Fruit fly (Drosophila melanogaster) whole organism, embryonic: ENCODE measurements around the gene CG14000.

Experiments
- B-H2 ChIP-seq: fragments of 200-800 bp; sonication (Bioruptor generic); optimal IDR thresholded peaks from 2 replicates; lab custom pipeline; 2018; ENCODE audit warnings: missing biosample characterization, mild to moderate bottlenecking, missing genetic modification characterization
- CG10209 ChIP-seq: fragments of 200-800 bp; sonication (Bioruptor generic); optimal IDR thresholded peaks from 3 replicates; lab custom pipeline; 2017; ENCODE audit warnings: missing biosample characterization, mild to moderate bottlenecking, missing genetic modification characterization, missing genetic modification reagents
- CG10321 ChIP-seq: fragments of 200-800 bp; sonication (Bioruptor generic); IDR thresholded peaks from 2 replicates; pipeline ENCODE4 v1.3.6; 2022; ENCODE audit warnings: missing biosample characterization, missing genetic modification characterization
- CG10565 ChIP-seq: fragments of 200-800 bp; sonication (Bioruptor generic); optimal IDR thresholded peaks from 3 replicates; lab custom pipeline; 2016; ENCODE audit warnings: missing biosample characterization, mild to moderate bottlenecking, missing genetic modification characterization
- CG11456 ChIP-seq: fragments of 200-800 bp; sonication (Bioruptor generic); IDR thresholded peaks from 3 replicates; pipeline ENCODE4 v1.3.6; 2022; ENCODE audit warnings: missing biosample characterization, missing genetic modification characterization
- CG13624 ChIP-seq: fragments of 200-800 bp; sonication (Bioruptor generic); optimal IDR thresholded peaks from 2 replicates; lab custom pipeline; 2016; ENCODE audit warnings: missing biosample characterization, missing genetic modification characterization
- CG15514 ChIP-seq: fragments of 200-800 bp; sonication (Bioruptor generic); optimal IDR thresholded peaks from 3 replicates; lab custom pipeline; 2017; ENCODE audit warnings: missing biosample characterization, missing genetic modification characterization, mild to moderate bottlenecking, moderate library complexity, missing genetic modification reagents
- CG30020 ChIP-seq: fragments of 200-800 bp; optimal IDR thresholded peaks from 2 replicates; lab custom pipeline; 2019; ENCODE audit warnings: missing biosample characterization, mild to moderate bottlenecking, missing genetic modification characterization, moderate library complexity
- CG4617 ChIP-seq: fragments of 200-800 bp; sonication (Bioruptor generic); optimal IDR thresholded peaks from 3 replicates; lab custom pipeline; 2016; ENCODE audit warnings: missing biosample characterization, missing genetic modification characterization, borderline replicate concordance
- D ChIP-seq, 2 experiments: fragments of 200-800 bp in 1 of 2; fragments of >200 bp in 1 of 2; sonication (Bioruptor generic) in 1 of 2; optimal IDR thresholded peaks; 2 replicates in 1 of 2; 3 replicates in 1 of 2; lab custom pipeline; 2017; ENCODE audit warnings: mild to moderate bottlenecking in 1 of 2, missing biosample characterization in 1 of 2, missing genetic modification characterization in 1 of 2, missing genetic modification reagents in 1 of 2
- Dip2 ChIP-seq: fragments of 200-800 bp; sonication (Bioruptor generic); IDR thresholded peaks from 2 replicates; pipeline ENCODE4 v1.3.6; 2022; ENCODE audit warnings: missing biosample characterization, missing genetic modification characterization
- ERR ChIP-seq: fragments of 200-800 bp; sonication (Bioruptor generic); optimal IDR thresholded peaks from 2 replicates; lab custom pipeline; 2016; ENCODE audit warnings: missing biosample characterization, missing genetic modification characterization
- Ets65A ChIP-seq: fragments of 200-800 bp; sonication (Bioruptor generic); peaks from one replicate; lab custom pipeline; 2016; ENCODE audit warnings: missing biosample characterization, missing genetic modification characterization
- Hey ChIP-seq: fragments of 200-800 bp; sonication (Bioruptor generic); optimal IDR thresholded peaks from 3 replicates; lab custom pipeline; 2018; ENCODE audit warnings: missing biosample characterization, mild to moderate bottlenecking, missing genetic modification characterization
- Kr ChIP-seq: fragments of 200-800 bp; sonication (Bioruptor generic); optimal IDR thresholded peaks from 2 replicates; lab custom pipeline; 2017; ENCODE audit warnings: missing biosample characterization, mild to moderate bottlenecking, missing genetic modification characterization
- Lpt ChIP-seq: fragments of >200 bp; optimal IDR thresholded peaks from 2 replicates; lab custom pipeline; 2018; ENCODE audit warnings: missing biosample characterization, missing genetic modification characterization
- Med ChIP-seq: fragments of 200-800 bp; sonication (Bioruptor generic); peaks from one replicate; lab custom pipeline; 2016; ENCODE audit warnings: missing biosample characterization, missing genetic modification characterization, mild to moderate bottlenecking, inconsistent platforms, moderate library complexity
- Mrtf ChIP-seq: fragments of 200-800 bp; sonication (Bioruptor generic); IDR thresholded peaks from 3 replicates; pipeline ENCODE4 v1.3.6; 2022; ENCODE audit warnings: missing biosample characterization, missing genetic modification characterization
- Nf-YA ChIP-seq: fragments of 200-800 bp; sonication (Bioruptor generic); IDR thresholded peaks from 2 replicates; pipeline ENCODE4 v1.3.6; 2022; ENCODE audit warnings: missing biosample characterization, missing genetic modification characterization
- Nf-YB ChIP-seq: fragments of 200-800 bp; sonication (Bioruptor generic); optimal IDR thresholded peaks from 3 replicates; lab custom pipeline; 2019; ENCODE audit warnings: missing biosample characterization, mild to moderate bottlenecking, missing genetic modification characterization, moderate library complexity
- Nf-YC ChIP-seq: fragments of 200-800 bp; optimal IDR thresholded peaks from 3 replicates; lab custom pipeline; 2019; ENCODE audit warnings: missing biosample characterization, mild to moderate bottlenecking, missing genetic modification characterization, moderate library complexity
- Opbp ChIP-seq: fragments of 200-800 bp; sonication (Bioruptor generic); IDR thresholded peaks from 3 replicates; pipeline ENCODE4 v1.3.6; 2022; ENCODE audit warnings: missing biosample characterization, missing genetic modification characterization; ENCODE audit not compliant: partially characterized antibody
- PHDP ChIP-seq: fragments of 200-800 bp; sonication (Bioruptor generic); optimal IDR thresholded peaks from 3 replicates; lab custom pipeline; 2018; ENCODE audit warnings: missing biosample characterization, mild to moderate bottlenecking, missing genetic modification characterization, moderate library complexity
- Poxn ChIP-seq: fragments of 200-800 bp; sonication (Bioruptor generic); IDR thresholded peaks from 2 replicates; pipeline ENCODE4 v1.3.6; 2022; ENCODE audit warnings: missing biosample characterization, missing genetic modification characterization
- Tbp ChIP-seq: fragments of >200 bp; optimal IDR thresholded peaks from 2 replicates; lab custom pipeline; 2018; ENCODE audit warnings: missing biosample characterization, missing genetic modification characterization
- Trl ChIP-seq, 3 experiments: fragments of >200 bp in 2 of 3; fragments of 200-800 bp in 1 of 3; sonication (Bioruptor generic) in 1 of 3; optimal IDR thresholded peaks; 2 replicates in 1 of 3; 3 replicates in 2 of 3; lab custom pipeline; 2016 to 2017; ENCODE audit warnings: missing biosample characterization in 1 of 3, missing genetic modification characterization in 1 of 3
- ap ChIP-seq: fragments of 200-800 bp; sonication (Bioruptor generic); IDR thresholded peaks from 2 replicates; pipeline ENCODE4 v1.3.6; 2022; ENCODE audit warnings: missing biosample characterization, missing genetic modification characterization
- cg ChIP-seq: fragments of 200-800 bp; sonication (Bioruptor generic); optimal IDR thresholded peaks from 3 replicates; lab custom pipeline; 2019; ENCODE audit warnings: missing biosample characterization, mild to moderate bottlenecking, missing genetic modification characterization, moderate library complexity
- danr ChIP-seq: fragments of 200-800 bp; sonication (Bioruptor generic); IDR thresholded peaks from 2 replicates; pipeline ENCODE4 v1.3.6; 2022; ENCODE audit warnings: missing biosample characterization, missing genetic modification characterization
- dysf ChIP-seq: fragments of 200-800 bp; sonication (Bioruptor generic); IDR thresholded peaks from 3 replicates; pipeline ENCODE4 v1.3.6; 2022; ENCODE audit warnings: missing biosample characterization, missing genetic modification characterization
- ewg ChIP-seq: fragments of 200-800 bp; sonication (Bioruptor generic); optimal IDR thresholded peaks from 3 replicates; lab custom pipeline; 2017; ENCODE audit warnings: mild to moderate bottlenecking, missing biosample characterization, missing genetic modification reagents, missing genetic modification characterization
- gcm2 ChIP-seq: fragments of 200-800 bp; sonication (Bioruptor generic); optimal IDR thresholded peaks from 2 replicates; lab custom pipeline; 2016; ENCODE audit warnings: missing biosample characterization, missing genetic modification characterization
- gem ChIP-seq: fragments of 200-800 bp; sonication (Bioruptor generic); optimal IDR thresholded peaks from 2 replicates; lab custom pipeline; 2019; ENCODE audit warnings: missing biosample characterization, mild to moderate bottlenecking, missing genetic modification characterization, moderate library complexity
- gt ChIP-seq: fragments of 200-800 bp; sonication (Bioruptor generic); IDR thresholded peaks from 2 replicates; pipeline ENCODE4 v1.3.6; 2022; ENCODE audit warnings: missing biosample characterization, missing genetic modification characterization
- jumu ChIP-seq: fragments of 200-800 bp; sonication (Bioruptor generic); optimal IDR thresholded peaks from 3 replicates; lab custom pipeline; 2016; ENCODE audit warnings: missing biosample characterization, missing genetic modification characterization
- odd ChIP-seq: fragments of 200-800 bp; sonication (Bioruptor generic); optimal IDR thresholded peaks from 2 replicates; lab custom pipeline; 2017; ENCODE audit warnings: missing biosample characterization, mild to moderate bottlenecking, missing genetic modification characterization
- pan ChIP-seq, 4 experiments: fragments of >200 bp in 3 of 4; fragments of 200-800 bp in 1 of 4; sonication (Bioruptor generic) in 1 of 4; optimal IDR thresholded peaks in 3 of 4; IDR thresholded peaks in 1 of 4; 2 replicates each; pipeline versions ENCODE4 v1.3.6 to Lab custom; 2017 to 2022; ENCODE audit warnings: missing biosample characterization in 2 of 4, missing genetic modification characterization in 2 of 4, mixed read lengths in 1 of 4
- pb ChIP-seq: fragments of 200-800 bp; sonication (Bioruptor generic); optimal IDR thresholded peaks from 3 replicates; lab custom pipeline; 2016; ENCODE audit warnings: missing biosample characterization, missing genetic modification characterization
- ranshi ChIP-seq: fragments of 200-800 bp; sonication (Bioruptor generic); IDR thresholded peaks from 2 replicates; pipeline ENCODE4 v1.3.6; 2022; ENCODE audit warnings: missing biosample characterization, missing genetic modification characterization
- seq ChIP-seq: fragments of 200-800 bp; sonication (Bioruptor generic); IDR thresholded peaks from 2 replicates; pipeline ENCODE4 v1.3.6; 2022; ENCODE audit warnings: missing biosample characterization, missing genetic modification characterization
- shn ChIP-seq: fragments of 200-800 bp; sonication (Bioruptor generic); optimal IDR thresholded peaks from 3 replicates; lab custom pipeline; 2016; ENCODE audit warnings: missing biosample characterization, missing genetic modification characterization
- sim ChIP-seq: fragments of 200-800 bp; sonication (Bioruptor generic); IDR thresholded peaks from 2 replicates; pipeline ENCODE4 v1.3.6; 2022; ENCODE audit warnings: missing biosample characterization, missing genetic modification characterization
- vnd ChIP-seq: fragments of 200-800 bp; sonication (Bioruptor generic); IDR thresholded peaks from 3 replicates; pipeline ENCODE4 v1.3.6; 2022; ENCODE audit warnings: missing biosample characterization, missing genetic modification characterization; ENCODE audit not compliant: partially characterized antibody

CG14000 gene

DNA sequence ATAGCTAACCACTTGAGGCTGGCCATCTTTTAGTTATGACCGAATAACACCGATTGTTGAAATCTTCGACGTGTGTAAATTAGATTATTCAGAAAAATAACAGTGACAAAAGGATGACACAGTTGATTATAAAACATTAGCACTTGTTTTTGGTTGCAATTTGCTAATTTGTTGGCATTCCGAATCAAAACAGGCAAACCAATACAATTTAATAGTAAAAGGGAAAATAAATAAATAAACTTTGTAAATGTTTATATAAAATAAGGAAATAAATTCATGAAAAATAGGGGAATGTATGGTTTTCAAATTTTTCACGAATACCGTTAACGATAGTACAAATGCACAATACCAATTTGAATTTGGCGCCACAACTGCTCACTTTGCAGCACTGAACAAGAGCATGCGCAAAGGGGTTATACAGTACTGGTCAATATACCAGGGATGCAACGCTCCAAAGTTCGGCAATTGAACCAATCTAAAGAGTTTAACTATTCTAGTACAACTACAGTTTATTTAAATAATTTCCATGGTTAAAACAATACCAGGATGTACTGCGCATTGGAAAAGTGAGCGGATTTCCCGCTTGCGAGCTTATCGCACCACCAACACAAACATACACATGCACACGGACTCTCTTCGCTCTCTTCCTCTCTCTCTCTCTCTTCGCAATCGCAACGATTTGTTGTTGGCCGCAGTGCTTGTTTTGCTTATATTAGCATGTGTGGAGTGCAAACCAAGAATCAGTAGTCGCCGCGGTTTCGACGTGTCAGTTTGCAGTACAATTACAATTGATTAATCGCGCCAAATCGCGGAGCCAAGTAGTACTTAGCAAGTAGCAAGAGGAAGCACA, 33.4 kb upstream of the CG14000 start, which contains the start of the genes Sfp26Ad and Gpdh1 (continued):
- TF ChIP-seq CG13624 (GFP tag; lab: Kevin White, UChicago) (peak; percentile 93), Lpt (GFP tag; lab: Kevin White, UChicago) (no peak)

- no peak for TF ChIP-seq CG10565 (GFP tag; lab: Kevin White, UChicago)
- TF ChIP-seq Opbp (GFP tag; lab: Robert Waterston, UW), result no peak
- TF ChIP-seq sim (GFP tag; lab: Robert Waterston, UW), result no peak
- no peak for TF ChIP-seq PHDP (tag; lab: Kevin White, UChicago)
- TF ChIP-seq Mrtf (GFP tag; lab: Robert Waterston, UW), result peak; percentile 14; the same call in 1 of the 3 replicates
- no peak for TF ChIP-seq ranshi
- no peak for TF ChIP-seq shn (GFP tag; lab: Kevin White, UChicago)
- no peak for TF ChIP-seq D (optimal IDR thresholded peaks at IDR 0.05; lab: Kevin White, UChicago)
- TF ChIP-seq D (GFP tag; optimal IDR thresholded peaks at IDR 0.05; lab: Kevin White, UChicago), result peak; percentile 60
- TF ChIP-seq gcm2 (GFP tag; lab: Kevin White, UChicago), result no peak
- TF ChIP-seq pb (GFP tag; lab: Kevin White, UChicago), result no peak
- TF ChIP-seq Dip2, result no peak
- TF ChIP-seq gt, result no peak
- TF ChIP-seq Hey (tag; lab: Kevin White, UChicago), result peak; percentile 81
- TF ChIP-seq dysf (GFP tag; lab: Robert Waterston, UW), result 0 out of 3 replicates have a peak, but pooled peaks have one; percentile 5
- no peak for TF ChIP-seq CG11456 (GFP tag; lab: Robert Waterston, UW)
- TF ChIP-seq, all 482 proteins: peak for 4
These were observed 17.3 kb upstream of the CG14000 start for dm6 chr2L:5927363-5927762.

- TF ChIP-seq vnd (GFP tag; lab: Robert Waterston, UW), result 0 out of 3 replicates have a peak, but pooled peaks have one; percentile 11
- no peak for TF ChIP-seq Tbp (GFP tag; lab: Kevin White, UChicago)
- 0 out of 3 replicates have a peak, but pooled peaks have one; percentile 11 for TF ChIP-seq dysf (GFP tag; lab: Robert Waterston, UW)
These were observed 15.5 kb upstream of the CG14000 start, which contains the start of gene dsf for dm6 chr2L:5925637-5926036. dsf (plus strand) TSS chr2L:5925937.

DNA sequence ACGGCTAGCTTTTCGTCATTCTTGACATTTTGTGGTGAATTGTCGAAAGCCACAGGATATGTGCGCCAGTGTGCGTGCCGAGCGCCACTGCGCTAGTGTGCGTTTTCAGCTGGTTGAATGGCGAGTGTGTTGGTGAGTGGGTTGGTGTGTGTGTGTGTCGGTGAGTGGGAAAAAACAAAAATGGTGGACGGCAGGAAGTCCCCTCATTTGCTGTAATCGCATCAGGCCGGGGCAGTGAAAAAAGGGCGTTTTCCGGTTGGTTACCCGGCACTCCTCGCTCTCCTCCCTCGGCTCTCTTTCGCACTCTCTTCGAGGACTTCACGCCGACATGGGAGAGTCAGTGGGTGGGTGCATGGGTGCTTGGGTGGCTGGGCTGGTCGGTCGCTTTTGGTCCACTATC, 15.1 kb upstream of the CG14000 start:
- TF ChIP-seq odd (GFP tag; lab: Kevin White, UChicago) (no peak), jumu (GFP tag; lab: Kevin White, UChicago) (no peak), Nf-YB (GFP tag; lab: Kevin White, UChicago) (peak; percentile 96), CG15514 (GFP tag; lab: Kevin White, UChicago) (no peak), gem (tag; lab: Kevin White, UChicago) (no peak), Kr (GFP tag; lab: Kevin White, UChicago) (no peak), CG4617 (GFP tag; lab: Kevin White, UChicago) (no peak), cg (peak; percentile 82), Nf-YC (peak; percentile 97), danr (no peak), Med (no peak), CG10209 (GFP tag; lab: Kevin White, UChicago) (no peak), Trl (optimal IDR thresholded peaks at IDR 0.05; lab: Kevin White, UChicago) (peak; percentile 32 to 36), Trl (GFP tag; optimal IDR thresholded peaks at IDR 0.05; lab: Kevin White, UChicago) (no peak), CG10321 (GFP tag; lab: Robert Waterston, UW) (0 out of 2 replicates have a peak, but pooled peaks have one; percentile 19), B-H2 (GFP tag; lab: Kevin White, UChicago) (no peak), ewg (GFP tag; lab: Kevin White, UChicago) (peak; percentile 8), Ets65A (GFP tag; lab: Kevin White, UChicago) (peak; percentile 19), ERR (GFP tag; lab: Kevin White, UChicago) (no peak), ap (GFP tag; lab: Robert Waterston, UW) (no peak), Poxn (no peak), seq (GFP tag; lab: Robert Waterston, UW) (peak; percentile 78; the same call in 1 of the 2 replicates), Nf-YA (GFP tag; lab: Robert Waterston, UW) (peak; percentile 53), CG30020 (tag; lab: Kevin White, UChicago) (no peak), pan (optimal IDR thresholded peaks at IDR 0.05; lab: Kevin White, UChicago) (no peak), pan (GFP tag; optimal IDR thresholded peaks at IDR 0.05 in 1 of 2, IDR thresholded peaks at IDR 0.05 in 1 of 2) (no peak)
